Worm (Caenorhabditis elegans) whole organism, L4/young adult: ENCODE measurements around the gene F12D9.2.

ENCODE experiments used
- W03F9.2 ChIP-seq: fragments of 150-350 bp; optimal IDR thresholded peaks from 2 replicates; lab custom pipeline; 2014; ENCODE audit warnings: missing biosample characterization, missing genetic modification characterization
- dao-5 ChIP-seq: sonication (generic microtip); optimal IDR thresholded peaks from 2 replicates; lab custom pipeline; 2016; ENCODE audit warnings: missing genotype, missing genetic modification characterization, moderate library complexity, missing compliant biosample characterization
- him-1 ChIP-seq: sonication (generic microtip); optimal IDR thresholded peaks from 2 replicates; lab custom pipeline; 2016; ENCODE audit warnings: missing genotype, missing genetic modification reagents, missing genetic modification characterization, missing compliant biosample characterization

- TF ChIP-seq him-1 (tag; lab: Kevin White, UChicago) (no peak), dao-5 (tag; lab: Kevin White, UChicago) (peak; percentile 12), W03F9.2 (no peak)
Measured at ce11 chrX:8608756-8609155, 38.1 kb downstream of the F12D9.2 start.
